Worm (Caenorhabditis elegans) whole organism, late embryonic: ENCODE data around the gene mob-3.
"Not testable (repeated sequence)": the region's sequence is repeated elsewhere in the genome, so short reads cannot be mapped to it uniquely, and the experiment has no call there.

ENCODE experiments used
- C38D4.7 ChIP-seq: fragments of 200-800 bp; sonication (Bioruptor generic); optimal IDR thresholded peaks from 2 replicates; lab custom pipeline; 2018; ENCODE audit warnings: mild to moderate bottlenecking, missing genetic modification characterization, moderate library complexity, missing compliant biosample characterization
- K02D7.2 ChIP-seq: sonication (generic microtip); optimal IDR thresholded peaks from 2 replicates; lab custom pipeline; 2017; ENCODE audit warnings: mild to moderate bottlenecking, missing genetic modification characterization, missing compliant biosample characterization
- K09A11.1 ChIP-seq: sonication (generic microtip); optimal IDR thresholded peaks from 2 replicates; lab custom pipeline; 2017; ENCODE audit warnings: antibody characterized with exemption, mild to moderate bottlenecking, missing genetic modification characterization, missing compliant biosample characterization; ENCODE audit not compliant: insufficient read depth
- Y22D7AL.16 ChIP-seq: sonication (generic microtip); optimal IDR thresholded peaks from 2 replicates; lab custom pipeline; 2016; ENCODE audit warnings: missing genetic modification characterization, missing compliant biosample characterization
- ama-1 ChIP-seq: fragments of 150-350 bp; optimal IDR thresholded peaks from 2 replicates; lab custom pipeline; 2014
- ceh-14 ChIP-seq: sonication (generic microtip); optimal IDR thresholded peaks from 2 replicates; lab custom pipeline; 2016; ENCODE audit warnings: missing genotype, missing genetic modification characterization, missing compliant biosample characterization
- ceh-19 ChIP-seq: fragments of 200-800 bp; sonication (Bioruptor generic); optimal IDR thresholded peaks from 2 replicates; lab custom pipeline; 2018; ENCODE audit warnings: mild to moderate bottlenecking, missing genetic modification characterization, missing compliant biosample characterization
- ceh-22 ChIP-seq: sonication (generic microtip); optimal IDR thresholded peaks from 2 replicates; lab custom pipeline; 2017; ENCODE audit warnings: missing biosample characterization, missing genetic modification characterization
- ceh-24 ChIP-seq: sonication (generic microtip); optimal IDR thresholded peaks from 2 replicates; lab custom pipeline; 2016; ENCODE audit warnings: mild to moderate bottlenecking, missing genetic modification characterization, missing compliant biosample characterization
- ceh-30 ChIP-seq: fragments of 150-350 bp; optimal IDR thresholded peaks from 2 replicates; lab custom pipeline; 2014; ENCODE audit warnings: missing biosample characterization, missing genetic modification characterization
- ceh-31 ChIP-seq: sonication (generic microtip); optimal IDR thresholded peaks from 2 replicates; lab custom pipeline; 2016; ENCODE audit warnings: missing genetic modification characterization, missing compliant biosample characterization
- ceh-45 ChIP-seq: fragments of 200-800 bp; sonication (Bioruptor generic); IDR thresholded peaks from 2 replicates; pipeline ENCODE4 v1.3.6; 2022; ENCODE audit warnings: missing genetic modification reagents, missing genetic modification characterization, missing compliant biosample characterization
- ceh-9 ChIP-seq: sonication (generic microtip); optimal IDR thresholded peaks from 2 replicates; lab custom pipeline; 2016; ENCODE audit warnings: mild to moderate bottlenecking, missing genetic modification characterization, inconsistent platforms, missing compliant biosample characterization
- elt-4 ChIP-seq: sonication (generic microtip); optimal IDR thresholded peaks from 2 replicates; lab custom pipeline; 2016; ENCODE audit warnings: missing genetic modification characterization, missing compliant biosample characterization
- fkh-10 ChIP-seq: fragments of 150-350 bp; optimal IDR thresholded peaks from 2 replicates; lab custom pipeline; 2014; ENCODE audit warnings: missing biosample characterization, missing genetic modification reagents, missing genetic modification characterization
- gmeb-2 ChIP-seq: sonication (generic microtip); optimal IDR thresholded peaks from 2 replicates; lab custom pipeline; 2016; ENCODE audit warnings: missing genetic modification characterization, inconsistent platforms, missing compliant biosample characterization
- hlh-13 ChIP-seq: fragments of 200-800 bp; sonication (Bioruptor generic); optimal IDR thresholded peaks from 2 replicates; lab custom pipeline; 2018; ENCODE audit warnings: mild to moderate bottlenecking, missing genetic modification characterization, missing compliant biosample characterization
- hlh-6 ChIP-seq: sonication (generic microtip); optimal IDR thresholded peaks from 2 replicates; lab custom pipeline; 2016; ENCODE audit warnings: missing genotype, missing genetic modification characterization, missing compliant biosample characterization
- hlh-8 ChIP-seq: sonication (generic microtip); optimal IDR thresholded peaks from 2 replicates; lab custom pipeline; 2016; ENCODE audit warnings: missing genotype, missing genetic modification characterization, missing compliant biosample characterization
- lim-6 ChIP-seq: sonication (generic microtip); optimal IDR thresholded peaks from 2 replicates; lab custom pipeline; 2016; ENCODE audit warnings: missing genetic modification characterization, missing compliant biosample characterization
- lin-11 ChIP-seq: fragments of 200-800 bp; sonication (Bioruptor generic); optimal IDR thresholded peaks from 2 replicates; lab custom pipeline; 2018; ENCODE audit warnings: mild to moderate bottlenecking, missing genetic modification characterization, missing compliant biosample characterization
- madf-2 ChIP-seq: sonication (generic microtip); optimal IDR thresholded peaks from 2 replicates; lab custom pipeline; 2017; ENCODE audit warnings: missing genetic modification characterization, missing compliant biosample characterization
- nfya-1 ChIP-seq: sonication (generic microtip); optimal IDR thresholded peaks from 2 replicates; lab custom pipeline; 2017; ENCODE audit warnings: missing genetic modification characterization, mild to moderate bottlenecking, missing compliant biosample characterization, antibody characterized with exemption, moderate library complexity
- npax-4 ChIP-seq: sonication (generic microtip); optimal IDR thresholded peaks from 2 replicates; lab custom pipeline; 2016; ENCODE audit warnings: missing genetic modification characterization, missing compliant biosample characterization
- odd-2 ChIP-seq: sonication (generic microtip); optimal IDR thresholded peaks from 2 replicates; lab custom pipeline; 2017; ENCODE audit warnings: antibody characterized with exemption, mild to moderate bottlenecking, missing genetic modification characterization, missing compliant biosample characterization
- pag-3 ChIP-seq: sonication (generic microtip); optimal IDR thresholded peaks from 2 replicates; lab custom pipeline; 2016; ENCODE audit warnings: missing compliant biosample characterization, missing genetic modification characterization, borderline replicate concordance
- pat-9 ChIP-seq: fragments of 200-800 bp; sonication (Bioruptor generic); optimal IDR thresholded peaks from 2 replicates; lab custom pipeline; 2018; ENCODE audit warnings: mild to moderate bottlenecking, missing genetic modification characterization, moderate library complexity, missing compliant biosample characterization
- pha-4 ChIP-seq: fragments of 150-350 bp; optimal IDR thresholded peaks from 2 replicates; lab custom pipeline; 2018; ENCODE audit warnings: missing biosample characterization, missing genetic modification reagents, missing genetic modification characterization
- sox-2 ChIP-seq: fragments of 200-800 bp; sonication (Bioruptor generic); IDR thresholded peaks from 2 replicates; pipeline ENCODE4 v1.3.6; 2022; ENCODE audit warnings: missing genetic modification reagents, missing genetic modification characterization, missing compliant biosample characterization
- tbx-7 ChIP-seq: sonication (generic microtip); optimal IDR thresholded peaks from 2 replicates; lab custom pipeline; 2016; ENCODE audit warnings: missing genotype, missing genetic modification characterization, missing compliant biosample characterization
- ttx-3 ChIP-seq: sonication (generic microtip); optimal IDR thresholded peaks from 2 replicates; lab custom pipeline; 2016; ENCODE audit warnings: missing genetic modification reagents, missing genetic modification characterization, missing compliant biosample characterization
- unc-55 ChIP-seq: sonication (generic microtip); optimal IDR thresholded peaks from 2 replicates; lab custom pipeline; 2017; ENCODE audit warnings: missing biosample characterization, missing genetic modification reagents, missing genetic modification characterization
- unc-86 ChIP-seq: sonication (generic microtip); optimal IDR thresholded peaks from 2 replicates; lab custom pipeline; 2016; ENCODE audit warnings: missing genetic modification characterization, missing compliant biosample characterization
- ztf-16 ChIP-seq: sonication (generic microtip); optimal IDR thresholded peaks from 2 replicates; lab custom pipeline; 2017; ENCODE audit warnings: missing genetic modification characterization, missing compliant biosample characterization

The mob-3 gene

DNA sequence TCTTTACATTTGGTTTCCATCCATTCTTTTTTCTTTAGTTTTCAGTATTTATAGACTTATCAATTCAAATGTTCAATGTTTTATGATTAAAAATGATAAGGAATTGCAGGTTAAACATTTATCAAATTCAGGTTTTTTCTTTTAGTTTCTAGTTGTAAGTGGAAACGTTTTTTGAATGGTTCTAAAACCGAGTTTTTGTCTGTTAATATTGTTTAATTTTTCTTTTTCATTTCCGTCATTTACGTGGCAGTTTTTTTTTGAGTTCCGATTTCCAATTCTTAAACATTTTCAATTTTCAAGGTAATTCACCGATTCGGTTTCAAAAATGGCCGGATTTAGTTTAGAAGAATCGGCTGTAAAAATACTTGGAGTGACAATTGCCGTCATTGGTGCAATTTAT lies 13.9 kb downstream of the mob-3 start, which contains the start of gene T12B3.3:
TSS of gene T12B3.3 (plus strand) at position 301 of the 400 bp plus-strand sequence.
- TF ChIP-seq pat-9, Y22D7AL.16, nfya-1 (tag; lab: Kevin White, UChicago): not testable (repeated sequence)

DNA sequence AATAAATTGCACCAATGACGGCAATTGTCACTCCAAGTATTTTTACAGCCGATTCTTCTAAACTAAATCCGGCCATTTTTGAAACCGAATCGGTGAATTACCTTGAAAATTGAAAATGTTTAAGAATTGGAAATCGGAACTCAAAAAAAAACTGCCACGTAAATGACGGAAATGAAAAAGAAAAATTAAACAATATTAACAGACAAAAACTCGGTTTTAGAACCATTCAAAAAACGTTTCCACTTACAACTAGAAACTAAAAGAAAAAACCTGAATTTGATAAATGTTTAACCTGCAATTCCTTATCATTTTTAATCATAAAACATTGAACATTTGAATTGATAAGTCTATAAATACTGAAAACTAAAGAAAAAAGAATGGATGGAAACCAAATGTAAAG lies 23.7 kb downstream of the mob-3 start, which contains the start of gene Y40C5A.4:
TSS of gene Y40C5A.4 (minus strand) at position 101 of the 400 bp plus-strand sequence.
- TF ChIP-seq ceh-14 (tag; lab: Kevin White, UChicago); ceh-45 (GFP tag; lab: Robert Waterston, UW); lim-6: not testable (repeated sequence)

ce11 chrIV:7346751-7347150 lies 42.0 kb downstream of the mob-3 start, which contains the start of gene daf-42:
daf-42 (minus strand) TSS chrIV:7346851.
- no peak for TF ChIP-seq madf-2 (tag; lab: Kevin White, UChicago)
- TF ChIP-seq pha-4 (tag; lab: Kevin White, UChicago) = no peak
- TF ChIP-seq lim-6 = no peak
- no peak for TF ChIP-seq hlh-6 (tag; lab: Kevin White, UChicago)
- TF ChIP-seq ceh-31 (tag; lab: Kevin White, UChicago) = no peak
- no peak for TF ChIP-seq ttx-3 (tag; lab: Kevin White, UChicago)
- TF ChIP-seq K02D7.2 = no peak
- no peak for TF ChIP-seq K09A11.1 (tag; lab: Kevin White, UChicago)
- no peak for TF ChIP-seq ceh-19 (GFP tag; lab: Kevin White, UChicago)
- TF ChIP-seq fkh-10 (GFP tag; lab: Kevin White, UChicago) = no peak
- no peak for TF ChIP-seq ceh-30 (tag; lab: Kevin White, UChicago)
- no peak for TF ChIP-seq Y22D7AL.16 (tag; lab: Kevin White, UChicago)
- TF ChIP-seq unc-55 = no peak
- no peak for TF ChIP-seq odd-2 (tag; lab: Kevin White, UChicago)
- TF ChIP-seq ceh-45 (GFP tag; lab: Robert Waterston, UW) = no peak
- TF ChIP-seq ceh-22 (tag; lab: Kevin White, UChicago) = no peak
- TF ChIP-seq pag-3 (tag; lab: Kevin White, UChicago) = no peak
- TF ChIP-seq, all 69 proteins: peak for 0

DNA sequence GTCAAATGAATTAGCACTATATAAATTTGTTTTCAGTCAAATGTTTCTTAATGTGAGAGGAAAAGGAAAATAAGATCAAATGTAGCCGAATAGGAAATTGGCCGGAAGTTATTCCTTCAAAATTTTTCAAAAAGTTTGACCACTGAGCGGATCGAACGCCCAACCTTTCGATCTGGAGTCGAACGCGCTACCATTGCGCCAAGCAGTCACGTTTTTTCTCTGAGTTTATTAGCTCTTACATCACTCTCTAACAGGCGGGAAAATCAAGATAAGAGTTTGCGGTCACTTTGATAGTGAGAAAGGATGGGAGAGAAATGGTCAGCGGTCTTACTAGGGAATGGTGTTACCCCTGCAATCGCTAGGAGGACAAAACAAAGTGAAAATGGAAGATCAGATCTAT lies 44.7 kb downstream of the mob-3 start:
- TF ChIP-seq ztf-16 (tag; lab: Kevin White, UChicago) = no peak
- no peak for TF ChIP-seq ceh-24
- TF ChIP-seq lin-11 (tag; lab: Kevin White, UChicago) = no peak
- no peak for TF ChIP-seq gmeb-2 (tag; lab: Kevin White, UChicago)
- no peak for TF ChIP-seq elt-4 (tag; lab: Kevin White, UChicago)
- TF ChIP-seq C38D4.7 (GFP tag; lab: Kevin White, UChicago) = no peak
- TF ChIP-seq hlh-8 = no peak
- no peak for TF ChIP-seq ceh-9 (tag; lab: Kevin White, UChicago)
- TF ChIP-seq sox-2 (GFP tag; lab: Robert Waterston, UW) = no peak
- TF ChIP-seq unc-86 (tag; lab: Kevin White, UChicago) = no peak
- TF ChIP-seq ama-1 = no peak
- TF ChIP-seq tbx-7 (tag; lab: Kevin White, UChicago) = no peak
- TF ChIP-seq fkh-10 (GFP tag; lab: Kevin White, UChicago) = no peak
- no peak for TF ChIP-seq pag-3 (tag; lab: Kevin White, UChicago)
- no peak for TF ChIP-seq ceh-30 (tag; lab: Kevin White, UChicago)
- TF ChIP-seq K02D7.2 = no peak
- TF ChIP-seq ceh-22 (tag; lab: Kevin White, UChicago) = no peak
- no peak for TF ChIP-seq npax-4 (tag; lab: Kevin White, UChicago)
- TF ChIP-seq hlh-13 (GFP tag; lab: Kevin White, UChicago) = no peak
